Worm (Caenorhabditis elegans) whole organism, L1 larva: ENCODE data around the gene ztf-7.

Experiments used
- ces-1 ChIP-seq: fragments of 150-350 bp; optimal IDR thresholded peaks from 2 replicates; lab custom pipeline; 2014; ENCODE audit warnings: missing biosample characterization, missing genetic modification reagents, missing genetic modification characterization
- elt-2 ChIP-seq: sonication (generic microtip); optimal IDR thresholded peaks from 2 replicates; lab custom pipeline; 2016; ENCODE audit warnings: missing genetic modification characterization, mild to moderate bottlenecking, inconsistent platforms, missing compliant biosample characterization, missing genetic modification reagents
- lin-13 ChIP-seq: fragments of 150-350 bp; optimal IDR thresholded peaks from 2 replicates; lab custom pipeline; 2014; ENCODE audit warnings: missing biosample characterization, missing genetic modification reagents, missing genetic modification characterization
- lin-39 ChIP-seq: fragments of 150-350 bp; optimal IDR thresholded peaks from 2 replicates; lab custom pipeline; 2014; ENCODE audit warnings: missing biosample characterization, missing genetic modification reagents, missing genetic modification characterization
- lsy-2 ChIP-seq, 2 experiments: fragments of 150-350 bp; optimal IDR thresholded peaks; 2 replicates each; lab custom pipeline; 2014; ENCODE audit warnings: missing biosample characterization in 2 of 2, missing genetic modification characterization in 2 of 2
- nhr-84 ChIP-seq: sonication (generic microtip); optimal IDR thresholded peaks from 2 replicates; lab custom pipeline; 2017; ENCODE audit warnings: missing biosample characterization, missing genetic modification characterization
- pag-3 ChIP-seq: sonication (generic microtip); optimal IDR thresholded peaks from 2 replicates; lab custom pipeline; 2017; ENCODE audit warnings: missing genetic modification characterization, mild to moderate bottlenecking, missing compliant biosample characterization, antibody characterized with exemption, borderline replicate concordance; ENCODE audit not compliant: insufficient read depth
- skn-1 ChIP-seq: fragments of 150-350 bp; optimal IDR thresholded peaks from 2 replicates; lab custom pipeline; 2014; ENCODE audit warnings: missing biosample characterization, missing genetic modification characterization
- zag-1 ChIP-seq: fragments of 150-350 bp; optimal IDR thresholded peaks from 2 replicates; lab custom pipeline; 2014; ENCODE audit warnings: missing biosample characterization, missing genetic modification characterization

- TF ChIP-seq zag-1 (tag; lab: Kevin White, UChicago) (no peak), nhr-84 (no peak), lin-13 (GFP tag; lab: Kevin White, UChicago) (no peak), skn-1 (tag; lab: Kevin White, UChicago) (no peak), elt-2 (no peak), lin-39 (tag; lab: Kevin White, UChicago) (no peak), lsy-2 (tag; optimal IDR thresholded peaks at IDR 0.05; lab: Kevin White, UChicago) (no peak), pag-3 (tag; lab: Kevin White, UChicago) (no peak), ces-1 (no peak)
Observed at ce11 chrV:9833900-9834299, 44.4 kb upstream of the ztf-7 start, which contains the start of gene sru-40.
